Fruit fly (Drosophila melanogaster) whole organism, wandering third instar larva: ENCODE measurements around the gene CG1416.
A peak's percentile ranks its signal among the peaks of the same experiment; 100 is the strongest.

Source experiments
- Abd-B ChIP-seq: fragments of >200 bp; optimal IDR thresholded peaks from 2 replicates; lab custom pipeline; 2017; ENCODE audit warnings: missing biosample characterization, missing genetic modification characterization
- CG32264 ChIP-seq: fragments of 200-800 bp; sonication (Bioruptor generic); optimal IDR thresholded peaks from 2 replicates; lab custom pipeline; 2016; ENCODE audit warnings: missing biosample characterization, missing genetic modification characterization
- CG9705 ChIP-seq: fragments of 200-800 bp; sonication (Bioruptor generic); optimal IDR thresholded peaks from 2 replicates; lab custom pipeline; 2018; ENCODE audit warnings: missing biosample characterization, mild to moderate bottlenecking, missing genetic modification characterization
- CrebA ChIP-seq: fragments of 200-800 bp; sonication (Bioruptor generic); optimal IDR thresholded peaks from 2 replicates; lab custom pipeline; 2016; ENCODE audit warnings: missing biosample characterization, mild to moderate bottlenecking, missing genetic modification characterization, borderline replicate concordance
- Dfd ChIP-seq: fragments of >200 bp; optimal IDR thresholded peaks from 2 replicates; lab custom pipeline; 2017; ENCODE audit warnings: missing biosample characterization, missing genetic modification characterization
- Dif ChIP-seq: fragments of 200-275, 200-300 bp; sonication (Bioruptor generic); optimal IDR thresholded peaks from 2 replicates; lab custom pipeline; 2018; ENCODE audit warnings: missing biosample characterization, missing genetic modification characterization; ENCODE audit not compliant: partially characterized antibody
- HLH106 ChIP-seq: fragments of 200-800 bp; optimal IDR thresholded peaks from 3 replicates; lab custom pipeline; 2019; ENCODE audit warnings: missing biosample characterization, mild to moderate bottlenecking, missing genetic modification characterization, moderate library complexity
- Hr78 ChIP-seq: fragments of >200 bp; optimal IDR thresholded peaks from 2 replicates; lab custom pipeline; 2017; ENCODE audit warnings: missing biosample characterization, missing genetic modification characterization
- Hr83 ChIP-seq: fragments of 200-300 bp; sonication (Bioruptor generic); optimal IDR thresholded peaks from 2 replicates; lab custom pipeline; 2016; ENCODE audit warnings: missing biosample characterization, mild to moderate bottlenecking, missing genetic modification characterization, moderate library complexity; ENCODE audit not compliant: poor library complexity, severe bottlenecking
- Jra ChIP-seq: sonication (Bioruptor generic); optimal IDR thresholded peaks from 2 replicates; lab custom pipeline; 2016; ENCODE audit warnings: missing biosample characterization, missing genetic modification characterization
- Mio ChIP-seq: sonication (Bioruptor generic); optimal IDR thresholded peaks from 2 replicates; lab custom pipeline; 2016; ENCODE audit warnings: missing biosample characterization, missing genetic modification characterization
- Myc ChIP-seq: fragments of >200 bp; optimal IDR thresholded peaks from 2 replicates; lab custom pipeline; 2017
- N ChIP-seq: fragments of >200 bp; optimal IDR thresholded peaks from 2 replicates; lab custom pipeline; 2018; ENCODE audit warnings: missing biosample characterization, missing external identifiers, missing genetic modification characterization
- OdsH ChIP-seq: fragments of 200-800 bp; sonication (Bioruptor generic); optimal IDR thresholded peaks from 2 replicates; lab custom pipeline; 2016; ENCODE audit warnings: missing biosample characterization, mild to moderate bottlenecking, missing genetic modification characterization
- Rel ChIP-seq, 2 experiments: fragments of 200-800 bp; sonication (Bioruptor generic) in 1 of 2; optimal IDR thresholded peaks; 2 replicates in 1 of 2; 3 replicates in 1 of 2; lab custom pipeline; 2016 to 2019; ENCODE audit warnings: mild to moderate bottlenecking in 2 of 2, missing biosample characterization in 2 of 2, missing genetic modification characterization in 2 of 2, moderate library complexity in 1 of 2
- Sp1 ChIP-seq: fragments of 200-800 bp; sonication (Bioruptor generic); optimal IDR thresholded peaks from 3 replicates; lab custom pipeline; 2019; ENCODE audit warnings: missing biosample characterization, mild to moderate bottlenecking, missing genetic modification characterization, moderate library complexity
- Vsx2 ChIP-seq: fragments of 200-300, 225-300 bp; sonication (Bioruptor generic); optimal IDR thresholded peaks from 2 replicates; lab custom pipeline; 2018; ENCODE audit warnings: missing biosample characterization, missing genetic modification characterization; ENCODE audit not compliant: partially characterized antibody
- br ChIP-seq: fragments of 200-800 bp; sonication (Bioruptor generic); optimal IDR thresholded peaks from 2 replicates; lab custom pipeline; 2016; ENCODE audit warnings: missing biosample characterization, missing genetic modification characterization
- brk ChIP-seq: fragments of 200-800 bp; sonication (Bioruptor generic); optimal IDR thresholded peaks from 2 replicates; lab custom pipeline; 2016; ENCODE audit warnings: missing biosample characterization, mild to moderate bottlenecking, missing genetic modification characterization
- dmrt93B ChIP-seq: fragments of 200-800 bp; sonication (Bioruptor generic); optimal IDR thresholded peaks from 2 replicates; lab custom pipeline; 2018; ENCODE audit warnings: missing biosample characterization, mild to moderate bottlenecking, missing genetic modification characterization
- dsf ChIP-seq: sonication (Bioruptor generic); optimal IDR thresholded peaks from 2 replicates; lab custom pipeline; 2016; ENCODE audit warnings: missing biosample characterization, missing genetic modification characterization, borderline replicate concordance
- ey ChIP-seq: fragments of 200-800 bp; sonication (Bioruptor generic); optimal IDR thresholded peaks from 2 replicates; lab custom pipeline; 2016; ENCODE audit warnings: missing biosample characterization, missing genetic modification characterization
- foxo ChIP-seq, 2 experiments: fragments of 200-800 bp; sonication (Bioruptor generic); optimal IDR thresholded peaks; 2 replicates in 1 of 2; 3 replicates in 1 of 2; lab custom pipeline; 2016 to 2017; ENCODE audit warnings: missing biosample characterization in 2 of 2, missing genetic modification characterization in 2 of 2
- fru ChIP-seq: fragments of 200-800 bp; sonication (Bioruptor generic); optimal IDR thresholded peaks from 3 replicates; lab custom pipeline; 2016; ENCODE audit warnings: missing biosample characterization, mild to moderate bottlenecking, missing genetic modification characterization
- h ChIP-seq: fragments of 200-800 bp; sonication (Bioruptor generic); optimal IDR thresholded peaks from 3 replicates; lab custom pipeline; 2016; ENCODE audit warnings: missing biosample characterization, mild to moderate bottlenecking, missing genetic modification characterization
- lola ChIP-seq: fragments of >200 bp; optimal IDR thresholded peaks from 2 replicates; lab custom pipeline; 2017; ENCODE audit warnings: missing biosample characterization, missing genetic modification characterization
- pan ChIP-seq: fragments of >200 bp; optimal IDR thresholded peaks from 2 replicates; lab custom pipeline; 2017
- psq ChIP-seq: fragments of 200-800 bp; sonication (Bioruptor generic); optimal IDR thresholded peaks from 3 replicates; lab custom pipeline; 2017; ENCODE audit warnings: missing biosample characterization, mild to moderate bottlenecking, missing genetic modification characterization, moderate library complexity
- rgr ChIP-seq: fragments of 200-800 bp; sonication (Bioruptor generic); optimal IDR thresholded peaks from 3 replicates; lab custom pipeline; 2016; ENCODE audit warnings: missing biosample characterization, mild to moderate bottlenecking, missing genetic modification characterization
- sage ChIP-seq: fragments of 200-800 bp; sonication (Bioruptor generic); optimal IDR thresholded peaks from 2 replicates; lab custom pipeline; 2016; ENCODE audit warnings: missing biosample characterization, mild to moderate bottlenecking, missing genetic modification characterization
- sv ChIP-seq: fragments of 200-800 bp; sonication (Bioruptor generic); optimal IDR thresholded peaks from 3 replicates; lab custom pipeline; 2016; ENCODE audit warnings: missing biosample characterization, missing genetic modification characterization
- tai ChIP-seq: sonication (Bioruptor generic); optimal IDR thresholded peaks from 2 replicates; lab custom pipeline; 2016; ENCODE audit warnings: missing biosample characterization, missing genetic modification characterization
- usp ChIP-seq: fragments of >200 bp; optimal IDR thresholded peaks from 2 replicates; lab custom pipeline; 2017; ENCODE audit warnings: missing biosample characterization, missing genetic modification characterization
- woc ChIP-seq: sonication (Bioruptor generic); optimal IDR thresholded peaks from 2 replicates; lab custom pipeline; 2016; ENCODE audit warnings: missing biosample characterization, mild to moderate bottlenecking, missing genetic modification characterization

Gene CG1416

dm6 chr2L:21795342-21795874, 37.6 kb downstream of the CG1416 start, which contains the start of gene CG31612:
CG31612 (minus strand) TSS chr2L:21795447.
- TF ChIP-seq woc (GFP tag; lab: Kevin White, UChicago) (no peak), OdsH (GFP tag; lab: Kevin White, UChicago) (no peak), h (no peak), rgr (GFP tag; lab: Kevin White, UChicago) (no peak), sage (GFP tag; lab: Kevin White, UChicago) (no peak), lola (GFP tag; lab: Kevin White, UChicago) (no peak), CG32264 (GFP tag; lab: Kevin White, UChicago) (no peak), Hr78 (GFP tag; lab: Kevin White, UChicago) (no peak), HLH106 (tag; lab: Kevin White, UChicago) (no peak), pan (no peak), fru (no peak), ey (GFP tag; lab: Kevin White, UChicago) (no peak), CG9705 (GFP tag; lab: Kevin White, UChicago) (no peak), CrebA (GFP tag; lab: Kevin White, UChicago) (no peak), N (GFP tag; lab: Kevin White, UChicago) (no peak), Hr83 (no peak), Abd-B (GFP tag; lab: Kevin White, UChicago) (no peak)

- TF ChIP-seq Abd-B (GFP tag; lab: Kevin White, UChicago) (no peak), Dfd (GFP tag; lab: Kevin White, UChicago) (peak; percentile 70)
These were observed 46.3 kb downstream of the CG1416 start for dm6 chr2L:21804105-21804504.

dm6 chr2L:21806359-21806758, 48.5 kb downstream of the CG1416 start:
- TF ChIP-seq lola (GFP tag; lab: Kevin White, UChicago) (no peak), Sp1 (GFP tag; lab: Kevin White, UChicago) (no peak), Dif (GFP tag; lab: Kevin White, UChicago) (no peak), dmrt93B (GFP tag; lab: Kevin White, UChicago) (no peak), N (GFP tag; lab: Kevin White, UChicago) (no peak), dsf (no peak), fru (no peak), woc (GFP tag; lab: Kevin White, UChicago) (no peak), brk (no peak), pan (no peak), Mio (no peak), HLH106 (tag; lab: Kevin White, UChicago) (no peak), Hr83 (no peak), Jra (GFP tag; lab: Kevin White, UChicago) (no peak), Hr78 (GFP tag; lab: Kevin White, UChicago) (no peak), sv (no peak), Vsx2 (GFP tag; lab: Kevin White, UChicago) (no peak), foxo (GFP tag; optimal IDR thresholded peaks at IDR 0.05; lab: Kevin White, UChicago) (no peak), psq (no peak)

- no peak for TF ChIP-seq foxo (GFP tag; optimal IDR thresholded peaks at IDR 0.05; lab: Kevin White, UChicago)
- no peak for TF ChIP-seq rgr (GFP tag; lab: Kevin White, UChicago)
- TF ChIP-seq CG9705 (GFP tag; lab: Kevin White, UChicago): no peak
- no peak for TF ChIP-seq Dif (GFP tag; lab: Kevin White, UChicago)
- TF ChIP-seq h: no peak
- TF ChIP-seq OdsH (GFP tag; lab: Kevin White, UChicago): no peak
- TF ChIP-seq Hr78 (GFP tag; lab: Kevin White, UChicago): no peak
- no peak for TF ChIP-seq Rel (GFP tag; optimal IDR thresholded peaks at IDR 0.05; lab: Kevin White, UChicago)
- no peak for TF ChIP-seq Rel (tag; optimal IDR thresholded peaks at IDR 0.05; lab: Kevin White, UChicago)
- TF ChIP-seq brk: no peak
- no peak for TF ChIP-seq dmrt93B (GFP tag; lab: Kevin White, UChicago)
- TF ChIP-seq pan: no peak
- TF ChIP-seq Sp1 (GFP tag; lab: Kevin White, UChicago): no peak
These were observed 49.1 kb downstream of the CG1416 start for dm6 chr2L:21806875-21807274.

- TF ChIP-seq Hr78 (GFP tag; lab: Kevin White, UChicago): no peak
- TF ChIP-seq psq: no peak
- TF ChIP-seq woc (GFP tag; lab: Kevin White, UChicago): no peak
- TF ChIP-seq CG9705 (GFP tag; lab: Kevin White, UChicago): no peak
- no peak for TF ChIP-seq usp (GFP tag; lab: Kevin White, UChicago)
- TF ChIP-seq Myc (lab: Kevin White, UChicago): no peak
- TF ChIP-seq Abd-B (GFP tag; lab: Kevin White, UChicago): no peak
- no peak for TF ChIP-seq br (GFP tag; lab: Kevin White, UChicago)
- no peak for TF ChIP-seq ey (GFP tag; lab: Kevin White, UChicago)
- no peak for TF ChIP-seq Sp1 (GFP tag; lab: Kevin White, UChicago)
- TF ChIP-seq tai (GFP tag; lab: Kevin White, UChicago): no peak
- no peak for TF ChIP-seq OdsH (GFP tag; lab: Kevin White, UChicago)
- TF ChIP-seq pan: no peak
- no peak for TF ChIP-seq Mio
These were observed 52.3 kb downstream of the CG1416 start for dm6 chr2L:21810098-21810497.
